Fruit fly (Drosophila melanogaster) whole organism, embryonic: Measurements from ENCODE around the gene CG11741.

Source experiments
- Adf1 ChIP-seq: fragments of 200-800 bp; sonication (Bioruptor generic); IDR thresholded peaks from 2 replicates; pipeline ENCODE4 v1.3.6; 2022; ENCODE audit warnings: missing biosample characterization, missing genetic modification characterization
- Atf3 ChIP-seq: fragments of 200-800 bp; sonication (Bioruptor generic); optimal IDR thresholded peaks from 3 replicates; lab custom pipeline; 2016; ENCODE audit warnings: missing biosample characterization, missing genetic modification characterization
- B-H1 ChIP-seq: fragments of 200-800 bp; sonication (Bioruptor generic); IDR thresholded peaks from 3 replicates; pipeline ENCODE4 v1.3.6; 2022; ENCODE audit warnings: missing biosample characterization, missing genetic modification characterization
- Bteb2 ChIP-seq: fragments of 200-800 bp; sonication (Bioruptor generic); optimal IDR thresholded peaks from 2 replicates; lab custom pipeline; 2016; ENCODE audit warnings: missing biosample characterization, missing genetic modification characterization
- CG1024 ChIP-seq: fragments of 200-800 bp; sonication (Bioruptor generic); IDR thresholded peaks from 2 replicates; pipeline ENCODE4 v1.3.6; 2022; ENCODE audit warnings: missing biosample characterization, missing genetic modification characterization
- CG10267 ChIP-seq: fragments of 200-800 bp; sonication (Bioruptor generic); optimal IDR thresholded peaks from 2 replicates; lab custom pipeline; 2018; ENCODE audit warnings: missing biosample characterization, mild to moderate bottlenecking, missing genetic modification characterization, moderate library complexity
- CG11093 ChIP-seq: fragments of 200-800 bp; sonication (Bioruptor generic); IDR thresholded peaks from 3 replicates; pipeline ENCODE4 v1.3.6; 2022; ENCODE audit warnings: missing biosample characterization, missing genetic modification characterization
- CG11560 ChIP-seq: fragments of 200-800 bp; sonication (Bioruptor generic); IDR thresholded peaks from 3 replicates; pipeline ENCODE4 v1.3.6; 2022; ENCODE audit warnings: missing biosample characterization, missing genetic modification characterization
- CG12299 ChIP-seq: fragments of 200-800 bp; sonication (Bioruptor generic); optimal IDR thresholded peaks from 2 replicates; lab custom pipeline; 2018; ENCODE audit warnings: missing biosample characterization, mild to moderate bottlenecking, missing genetic modification characterization
- CG14014 ChIP-seq: fragments of 200-800 bp; sonication (Bioruptor generic); IDR thresholded peaks from 2 replicates; pipeline ENCODE4 v1.3.6; 2022; ENCODE audit warnings: missing biosample characterization, missing genetic modification characterization
- CG14667 ChIP-seq: fragments of 200-800 bp; sonication (Bioruptor generic); IDR thresholded peaks from 2 replicates; pipeline ENCODE4 v1.3.6; 2022; ENCODE audit warnings: missing biosample characterization, missing genetic modification characterization
- CG17328 ChIP-seq: fragments of 200-800 bp; sonication (Bioruptor generic); IDR thresholded peaks from 2 replicates; pipeline ENCODE4 v1.3.6; 2022; ENCODE audit warnings: missing biosample characterization, missing genetic modification characterization
- CG18476 ChIP-seq: fragments of 200-800 bp; sonication (Bioruptor generic); optimal IDR thresholded peaks from 2 replicates; lab custom pipeline; 2016; ENCODE audit warnings: missing biosample characterization, mild to moderate bottlenecking, missing genetic modification characterization
- CG2712 ChIP-seq: fragments of 200-800 bp; optimal IDR thresholded peaks from 3 replicates; lab custom pipeline; 2019; ENCODE audit warnings: missing biosample characterization, mild to moderate bottlenecking, missing genetic modification characterization, moderate library complexity
- CG31365 ChIP-seq: fragments of 200-800 bp; sonication (Bioruptor generic); optimal IDR thresholded peaks from 2 replicates; lab custom pipeline; 2018; ENCODE audit warnings: missing biosample characterization, mild to moderate bottlenecking, missing genetic modification characterization
- CG34224 ChIP-seq: fragments of 200-800 bp; sonication (Bioruptor generic); IDR thresholded peaks from 3 replicates; pipeline ENCODE4 v1.3.6; 2022; ENCODE audit warnings: missing biosample characterization, missing genetic modification characterization; ENCODE audit not compliant: partially characterized antibody
- CG3726 ChIP-seq: fragments of 200-800 bp; sonication (Bioruptor generic); IDR thresholded peaks from 3 replicates; pipeline ENCODE4, ENCODE4 v1.3.6; 2022; ENCODE audit warnings: missing biosample characterization, missing genetic modification characterization
- CG6854 ChIP-seq: fragments of 200-800 bp; sonication (Bioruptor generic); optimal IDR thresholded peaks from 3 replicates; lab custom pipeline; 2017; ENCODE audit warnings: missing biosample characterization, mild to moderate bottlenecking, missing genetic modification characterization
- CG9215 ChIP-seq: fragments of 200-800 bp; sonication (Bioruptor generic); IDR thresholded peaks from 2 replicates; pipeline ENCODE4 v1.3.6; 2022; ENCODE audit warnings: missing biosample characterization, missing genetic modification characterization
- CG9727 ChIP-seq: fragments of 200-800 bp; sonication (Bioruptor generic); optimal IDR thresholded peaks from 3 replicates; lab custom pipeline; 2017; ENCODE audit warnings: missing biosample characterization, mild to moderate bottlenecking, missing genetic modification characterization
- Deaf1 ChIP-seq: fragments of 200-800 bp; optimal IDR thresholded peaks from 3 replicates; lab custom pipeline; 2019; ENCODE audit warnings: missing biosample characterization, mild to moderate bottlenecking, missing genetic modification characterization, moderate library complexity
- Elba2 ChIP-seq: fragments of 200-800 bp; sonication (Bioruptor generic); optimal IDR thresholded peaks from 3 replicates; lab custom pipeline; 2016; ENCODE audit warnings: missing biosample characterization, missing genetic modification characterization
- Ets65A ChIP-seq: fragments of 200-800 bp; sonication (Bioruptor generic); peaks from one replicate; lab custom pipeline; 2016; ENCODE audit warnings: missing biosample characterization, missing genetic modification characterization
- HmgD ChIP-seq: fragments of 200-800 bp; sonication (Bioruptor generic); optimal IDR thresholded peaks from 3 replicates; lab custom pipeline; 2016; ENCODE audit warnings: missing biosample characterization, missing genetic modification characterization
- Hr3 ChIP-seq: fragments of 200-800 bp; sonication (Bioruptor generic); optimal IDR thresholded peaks from 3 replicates; lab custom pipeline; 2016; ENCODE audit warnings: missing biosample characterization, missing genetic modification characterization
- Meics ChIP-seq: fragments of 200-800 bp; sonication (Bioruptor generic); optimal IDR thresholded peaks from 2 replicates; lab custom pipeline; 2017; ENCODE audit warnings: missing biosample characterization, mild to moderate bottlenecking, missing genetic modification characterization
- Myb ChIP-seq: fragments of 200-800 bp; sonication (Bioruptor generic); optimal IDR thresholded peaks from 2 replicates; lab custom pipeline; 2016; ENCODE audit warnings: missing biosample characterization, missing genetic modification characterization
- Pdp1 ChIP-seq, 2 experiments: fragments of 200-800 bp; sonication (Bioruptor generic); optimal IDR thresholded peaks; 3 replicates each; lab custom pipeline; 2016; ENCODE audit warnings: missing biosample characterization in 2 of 2, missing genetic modification characterization in 2 of 2, mild to moderate bottlenecking in 1 of 2, moderate library complexity in 1 of 2
- Ssrp ChIP-seq: fragments of 200-800 bp; sonication (Bioruptor generic); optimal IDR thresholded peaks from 2 replicates; lab custom pipeline; 2018; ENCODE audit warnings: missing biosample characterization, mild to moderate bottlenecking, missing genetic modification characterization, moderate library complexity
- amos ChIP-seq: fragments of 200-800 bp; sonication (Bioruptor generic); IDR thresholded peaks from 2 replicates; pipeline ENCODE4 v1.3.6; 2022; ENCODE audit warnings: missing biosample characterization, missing genetic modification characterization; ENCODE audit not compliant: partially characterized antibody
- bigmax ChIP-seq: fragments of 200-800 bp; sonication (Bioruptor generic); optimal IDR thresholded peaks from 2 replicates; lab custom pipeline; 2018; ENCODE audit warnings: missing biosample characterization, mild to moderate bottlenecking, missing genetic modification characterization
- da ChIP-seq: fragments of 200-800 bp; sonication (Bioruptor generic); optimal IDR thresholded peaks from 2 replicates; lab custom pipeline; 2016; ENCODE audit warnings: missing biosample characterization, missing genetic modification characterization
- dmrt99B ChIP-seq: fragments of 200-800 bp; sonication (Bioruptor generic); optimal IDR thresholded peaks from 2 replicates; lab custom pipeline; 2018; ENCODE audit warnings: missing biosample characterization, mild to moderate bottlenecking, missing genetic modification characterization, moderate library complexity
- gt ChIP-seq: fragments of 200-800 bp; sonication (Bioruptor generic); IDR thresholded peaks from 2 replicates; pipeline ENCODE4 v1.3.6; 2022; ENCODE audit warnings: missing biosample characterization, missing genetic modification characterization
- ham ChIP-seq: fragments of 200-800 bp; sonication (Bioruptor generic); IDR thresholded peaks from 2 replicates; pipeline ENCODE4 v1.3.6; 2022; ENCODE audit warnings: missing biosample characterization, missing genetic modification characterization
- hkb ChIP-seq, 2 experiments: fragments of 200-800 bp in 1 of 2; fragments of >200 bp in 1 of 2; sonication (Bioruptor generic) in 1 of 2; IDR thresholded peaks in 1 of 2; optimal IDR thresholded peaks in 1 of 2; 2 replicates each; pipeline versions ENCODE4 v1.3.6 to Lab custom; 2017 to 2022; ENCODE audit warnings: missing biosample characterization in 1 of 2, missing genetic modification characterization in 1 of 2
- jumu ChIP-seq: fragments of 200-800 bp; sonication (Bioruptor generic); optimal IDR thresholded peaks from 3 replicates; lab custom pipeline; 2016; ENCODE audit warnings: missing biosample characterization, missing genetic modification characterization
- lilli ChIP-seq: fragments of 200-800 bp; sonication (Bioruptor generic); optimal IDR thresholded peaks from 3 replicates; lab custom pipeline; 2016; ENCODE audit warnings: missing biosample characterization, missing genetic modification characterization
- lov ChIP-seq, 2 experiments: fragments of 200-800 bp in 1 of 2; fragments of >200 bp in 1 of 2; sonication (Bioruptor generic) in 1 of 2; IDR thresholded peaks in 1 of 2; optimal IDR thresholded peaks in 1 of 2; 2 replicates in 1 of 2; 3 replicates in 1 of 2; pipeline versions ENCODE4 v1.3.6 to Lab custom; 2017 to 2022; ENCODE audit warnings: missing biosample characterization in 1 of 2, missing genetic modification characterization in 1 of 2
- odd ChIP-seq: fragments of 200-800 bp; sonication (Bioruptor generic); optimal IDR thresholded peaks from 2 replicates; lab custom pipeline; 2017; ENCODE audit warnings: missing biosample characterization, mild to moderate bottlenecking, missing genetic modification characterization
- pan ChIP-seq, 4 experiments: fragments of >200 bp in 3 of 4; fragments of 200-800 bp in 1 of 4; sonication (Bioruptor generic) in 1 of 4; optimal IDR thresholded peaks in 3 of 4; IDR thresholded peaks in 1 of 4; 2 replicates each; pipeline versions ENCODE4 v1.3.6 to Lab custom; 2017 to 2022; ENCODE audit warnings: missing biosample characterization in 2 of 4, missing genetic modification characterization in 2 of 4, mixed read lengths in 1 of 4
- pb ChIP-seq: fragments of 200-800 bp; sonication (Bioruptor generic); optimal IDR thresholded peaks from 3 replicates; lab custom pipeline; 2016; ENCODE audit warnings: missing biosample characterization, missing genetic modification characterization
- sens-2 ChIP-seq: fragments of 200-800 bp; sonication (Bioruptor generic); IDR thresholded peaks from 2 replicates; pipeline ENCODE4 v1.3.6; 2022; ENCODE audit warnings: missing biosample characterization, missing genetic modification characterization
- slbo ChIP-seq: fragments of 200-800 bp; sonication (Bioruptor generic); IDR thresholded peaks from 2 replicates; pipeline ENCODE4 v1.3.6; 2022; ENCODE audit warnings: missing biosample characterization, missing genetic modification characterization
- ssp ChIP-seq: fragments of 200-800 bp; sonication (Bioruptor generic); IDR thresholded peaks from 2 replicates; pipeline ENCODE4 v1.3.6; 2022; ENCODE audit warnings: missing biosample characterization, missing genetic modification characterization
- stwl ChIP-seq: fragments of 200-800 bp; sonication (Bioruptor generic); optimal IDR thresholded peaks from 3 replicates; lab custom pipeline; 2018; ENCODE audit warnings: missing biosample characterization, mild to moderate bottlenecking, missing genetic modification characterization, moderate library complexity
- tll ChIP-seq, 2 experiments: fragments of 200-800 bp in 1 of 2; fragments of >200 bp in 1 of 2; sonication (Bioruptor generic) in 1 of 2; optimal IDR thresholded peaks; 2 replicates each; lab custom pipeline; 2017 to 2019; ENCODE audit warnings: missing biosample characterization in 2 of 2, missing genetic modification characterization in 2 of 2, mild to moderate bottlenecking in 1 of 2, moderate library complexity in 1 of 2
- unc-4 ChIP-seq: fragments of 200-800 bp; sonication (Bioruptor generic); IDR thresholded peaks from 2 replicates; pipeline ENCODE4 v1.3.6; 2022; ENCODE audit warnings: missing biosample characterization, missing genetic modification characterization; ENCODE audit not compliant: partially characterized antibody
- vnd ChIP-seq: fragments of 200-800 bp; sonication (Bioruptor generic); IDR thresholded peaks from 3 replicates; pipeline ENCODE4 v1.3.6; 2022; ENCODE audit warnings: missing biosample characterization, missing genetic modification characterization; ENCODE audit not compliant: partially characterized antibody

CG11741 gene

DNA sequence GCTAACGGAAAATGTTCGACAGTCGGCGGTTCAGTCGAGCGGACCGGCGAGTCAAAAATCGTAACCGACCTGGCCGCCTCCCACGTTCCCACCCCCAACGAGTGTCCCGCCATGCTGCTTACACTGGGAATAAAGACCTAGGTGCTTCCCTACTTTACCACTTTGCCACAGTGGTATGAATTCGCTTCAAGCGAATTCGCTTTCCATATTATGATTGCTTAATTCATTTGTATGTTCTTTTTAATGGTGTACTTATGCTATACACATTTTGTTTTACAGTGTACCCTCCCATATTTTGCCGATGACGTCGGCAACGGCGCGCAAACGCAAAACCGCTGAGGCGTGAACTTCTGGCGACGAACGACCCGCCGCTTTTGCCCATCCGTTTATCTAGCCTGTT lies 45.8 kb downstream of the CG11741 start (continued):
- TF ChIP-seq Adf1 (GFP tag; lab: Robert Waterston, UW) (no peak), CG1024 (peak; percentile 64; the same call in 1 of the 2 replicates), hkb (optimal IDR thresholded peaks at IDR 0.05; lab: Kevin White, UChicago) (no peak), hkb (GFP tag; IDR thresholded peaks at IDR 0.05; lab: Robert Waterston, UW) (peak; percentile 87), CG12299 (peak; percentile 4), Bteb2 (GFP tag; lab: Kevin White, UChicago) (peak; percentile 3), CG10267 (tag; lab: Kevin White, UChicago) (no peak), CG11560 (tag; lab: Robert Waterston, UW) (0 out of 3 replicates have a peak, but pooled peaks have one; percentile 42), CG11093 (GFP tag; lab: Robert Waterston, UW) (peak; percentile 38; the same call in 1 of the 3 replicates), vnd (GFP tag; lab: Robert Waterston, UW) (no peak), pan (optimal IDR thresholded peaks at IDR 0.05; lab: Kevin White, UChicago) (no peak), pan (GFP tag; optimal IDR thresholded peaks at IDR 0.05 in 1 of 2, IDR thresholded peaks at IDR 0.05 in 1 of 2) (peak in 1 of 2 experiments; percentile 70), Pdp1 (GFP tag; optimal IDR thresholded peaks at IDR 0.05; lab: Kevin White, UChicago) (peak in 1 of 2 experiments; percentile 60), stwl (tag; lab: Kevin White, UChicago) (no peak), Atf3 (GFP tag; lab: Kevin White, UChicago) (peak; percentile 60), CG18476 (peak; percentile 32), tll (GFP tag; optimal IDR thresholded peaks at IDR 0.05; lab: Kevin White, UChicago) (no peak), unc-4 (GFP tag; lab: Robert Waterston, UW) (no peak), CG14667 (GFP tag; lab: Robert Waterston, UW) (peak; percentile 54), ssp (peak; percentile 53), CG6854 (GFP tag; lab: Kevin White, UChicago) (peak; percentile 15), odd (peak; percentile 9), da (GFP tag; lab: Kevin White, UChicago) (no peak), Ets65A (GFP tag; lab: Kevin White, UChicago) (peak; percentile 97), pb (GFP tag; lab: Kevin White, UChicago) (peak; percentile 28), dmrt99B (tag; lab: Kevin White, UChicago) (peak; percentile 75), sens-2 (GFP tag; lab: Robert Waterston, UW) (peak; percentile 51; the same call in 1 of the 2 replicates), CG9215 (GFP tag; lab: Robert Waterston, UW) (peak; percentile 44; the same call in 1 of the 2 replicates), jumu (GFP tag; lab: Kevin White, UChicago) (peak; percentile 71), Ssrp (tag; lab: Kevin White, UChicago) (no peak), Elba2 (GFP tag; lab: Kevin White, UChicago) (no peak), amos (no peak), ham (GFP tag; lab: Robert Waterston, UW) (0 out of 2 replicates have a peak, but pooled peaks have one; percentile 41), Deaf1 (tag; lab: Kevin White, UChicago) (peak; percentile 48), slbo (GFP tag; lab: Robert Waterston, UW) (peak; percentile 82), HmgD (GFP tag; lab: Kevin White, UChicago) (no peak), CG31365 (tag; lab: Kevin White, UChicago) (peak; percentile 18), Meics (GFP tag; lab: Kevin White, UChicago) (peak; percentile 79), bigmax (GFP tag; lab: Kevin White, UChicago) (no peak), CG3726 (peak; percentile 50; the same call in 1 of the 3 replicates), B-H1 (peak; percentile 52), gt (0 out of 2 replicates have a peak, but pooled peaks have one; percentile 28), CG14014 (GFP tag; lab: Robert Waterston, UW) (peak; percentile 81; the same call in 1 of the 2 replicates), lov (optimal IDR thresholded peaks at IDR 0.05; lab: Kevin White, UChicago) (no peak), lov (GFP tag; IDR thresholded peaks at IDR 0.05; lab: Robert Waterston, UW) (peak; percentile 81; the same call in 1 of the 3 replicates), lilli (peak; percentile 70), CG2712 (no peak), Hr3 (GFP tag; lab: Kevin White, UChicago) (peak; percentile 42), CG9727 (GFP tag; lab: Kevin White, UChicago) (peak; percentile 53), Myb (GFP tag; lab: Kevin White, UChicago) (no peak), CG34224 (GFP tag; lab: Robert Waterston, UW) (no peak), CG17328 (GFP tag; lab: Robert Waterston, UW) (peak; percentile 63)
